Fruit fly (Drosophila melanogaster): ENCODE measurements around the gene Uch-L5.

The Uch-L5 gene

DNA sequence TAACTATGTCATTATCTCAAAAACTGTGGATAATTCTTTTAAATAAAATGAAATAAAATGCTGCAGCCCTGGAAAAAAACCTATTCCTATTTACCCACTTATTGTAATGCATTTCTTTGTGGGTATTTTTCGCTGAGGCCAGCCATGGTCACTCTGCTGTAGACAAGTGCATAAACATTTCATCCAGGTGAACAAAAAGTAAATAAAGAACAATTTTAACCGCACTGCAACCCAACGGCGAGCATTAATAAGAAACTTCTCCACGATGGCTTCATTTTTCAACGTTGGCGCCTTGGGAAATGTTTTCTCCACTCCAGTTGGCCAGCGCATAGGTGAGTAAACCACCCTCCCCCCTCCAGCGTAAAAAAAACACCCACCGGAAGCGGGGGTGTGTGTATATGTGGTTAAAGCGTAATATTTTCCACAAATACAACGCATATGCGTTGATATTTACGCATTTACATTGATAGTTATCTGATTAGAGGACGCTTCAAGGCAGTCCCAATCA, 30.0 kb downstream of the Uch-L5 start, which contains the start of gene CG3529 (continued):
- TF ChIP-seq CG3847 (GFP tag; IDR thresholded peaks at IDR 0.05) (peak; percentile 48; the same call in 1 of the 2 replicates), maf-S (GFP tag; optimal IDR thresholded peaks at IDR 0.05) (peak; percentile 2), CTCF (GFP tag; optimal IDR thresholded peaks at IDR 0.05) (peak; percentile 3), bigmax (GFP tag; optimal IDR thresholded peaks at IDR 0.05) (peak; percentile 1), tx (GFP tag; optimal IDR thresholded peaks at IDR 0.05) (no peak), CG12219 (GFP tag; optimal IDR thresholded peaks at IDR 0.05) (peak; percentile 4), gsb (GFP tag; IDR thresholded peaks at IDR 0.05) (0 out of 2 replicates have a peak, but pooled peaks have one; percentile 28), CG8765 (GFP tag; IDR thresholded peaks at IDR 0.05) (no peak), slp2 (GFP tag; optimal IDR thresholded peaks at IDR 0.05) (peak; percentile 17), CG32532 (GFP tag; IDR thresholded peaks at IDR 0.05) (peak; percentile 47), lilli (GFP tag; optimal IDR thresholded peaks at IDR 0.05) (peak; percentile 21), inv (GFP tag; IDR thresholded peaks at IDR 0.05; ENCODE audit: partially characterized antibody) (no peak), sr (GFP tag; IDR thresholded peaks at IDR 0.05) (peak; percentile 62; the same call in 2 of the 3 replicates), al (GFP tag; IDR thresholded peaks at IDR 0.05) (no peak), NC2β (GFP tag; optimal IDR thresholded peaks at IDR 0.05) (peak; percentile 44), CG30020 (tag; optimal IDR thresholded peaks at IDR 0.05) (peak; percentile 31), BtbVII (GFP tag; optimal IDR thresholded peaks at IDR 0.05) (no peak), CG17829 (tag; optimal IDR thresholded peaks at IDR 0.05) (peak; percentile 37), emc (GFP tag; optimal IDR thresholded peaks at IDR 0.05) (no peak), B-H2 (GFP tag; optimal IDR thresholded peaks at IDR 0.05) (peak; percentile 64), CG4328 (GFP tag; optimal IDR thresholded peaks at IDR 0.05) (peak; percentile 56), E2f1 (GFP tag; IDR thresholded peaks at IDR 0.05) (no peak), CG2120 (GFP tag; optimal IDR thresholded peaks at IDR 0.05) (peak; percentile 35), CG2712 (tag; optimal IDR thresholded peaks at IDR 0.05) (peak; percentile 57), phol (tag; optimal IDR thresholded peaks at IDR 0.05) (peak; percentile 71), CG32767 (GFP tag; IDR thresholded peaks at IDR 0.05) (peak; percentile 29; the same call in 1 of the 2 replicates), CG2678 (tag; optimal IDR thresholded peaks at IDR 0.05) (peak; percentile 23), mam (GFP tag; optimal IDR thresholded peaks at IDR 0.05) (peak; percentile 14), lbe (GFP tag; optimal IDR thresholded peaks at IDR 0.05) (peak; percentile 29), CG7839 (tag; optimal IDR thresholded peaks at IDR 0.05) (peak; percentile 8), trem (tag; optimal IDR thresholded peaks at IDR 0.05) (peak; percentile 61), nerfin-2 (GFP tag; IDR thresholded peaks at IDR 0.05; ENCODE audit: partially characterized antibody) (0 out of 2 replicates have a peak, but pooled peaks have one; percentile 26), CG7928 (GFP tag; optimal IDR thresholded peaks at IDR 0.05) (peak; percentile 89), Ets65A (GFP tag) (peak; percentile 62), CG17612 (GFP tag; IDR thresholded peaks at IDR 0.05) (no peak), HmgZ (tag; optimal IDR thresholded peaks at IDR 0.05) (peak; percentile 3), CG9797 (GFP tag; optimal IDR thresholded peaks at IDR 0.05) (peak; percentile 80), Mad (GFP tag; optimal IDR thresholded peaks at IDR 0.05) (peak; percentile 18), da (GFP tag; optimal IDR thresholded peaks at IDR 0.05) (peak; percentile 15), Lpt (GFP tag; optimal IDR thresholded peaks at IDR 0.05) (no peak), CG14710 (tag; optimal IDR thresholded peaks at IDR 0.05) (peak; percentile 51), Pdp1 (GFP tag; optimal IDR thresholded peaks at IDR 0.05) (peak in 1 of 2 experiments; percentile 16), CG8478 (optimal IDR thresholded peaks at IDR 0.05) (no peak), CG18599 (GFP tag; optimal IDR thresholded peaks at IDR 0.05) (no peak), her (GFP tag; optimal IDR thresholded peaks at IDR 0.05) (peak; percentile 78), Hr3 (GFP tag; optimal IDR thresholded peaks at IDR 0.05) (no peak), CG32772 (GFP tag; IDR thresholded peaks at IDR 0.05) (0 out of 2 replicates have a peak, but pooled peaks have one; percentile 37), hkb (optimal IDR thresholded peaks at IDR 0.05) (no peak), hkb (GFP tag; IDR thresholded peaks at IDR 0.05) (0 out of 2 replicates have a peak, but pooled peaks have one; percentile 23), CG3726 (GFP tag; IDR thresholded peaks at IDR 0.05) (no peak), CG6765 (GFP tag; optimal IDR thresholded peaks at IDR 0.05) (peak; percentile 28), CG8924 (tag; optimal IDR thresholded peaks at IDR 0.05) (peak; percentile 59)
